Fruit fly (Drosophila melanogaster) whole organism, embryonic: ENCODE measurements around the gene gammaTub37C.
A peak's percentile ranks its signal among the peaks of the same experiment; 100 is the strongest.

ENCODE experiments used
- Adf1 ChIP-seq: fragments of 200-800 bp; sonication (Bioruptor generic); IDR thresholded peaks from 2 replicates; pipeline ENCODE4 v1.3.6; 2022; ENCODE audit warnings: missing biosample characterization, missing genetic modification characterization
- Atf6 ChIP-seq: fragments of 200-800 bp; sonication (Bioruptor generic); IDR thresholded peaks from 2 replicates; pipeline ENCODE4 v1.3.6; 2022; ENCODE audit warnings: missing biosample characterization, missing genetic modification characterization
- Blimp-1 ChIP-seq: fragments of 200-800 bp; sonication (Bioruptor generic); optimal IDR thresholded peaks from 3 replicates; lab custom pipeline; 2018; ENCODE audit warnings: missing biosample characterization, missing genetic modification characterization, mild to moderate bottlenecking, moderate library complexity, missing genetic modification reagents
- CG10979 ChIP-seq: fragments of 200-800 bp; sonication (Bioruptor generic); optimal IDR thresholded peaks from 2 replicates; lab custom pipeline; 2018; ENCODE audit warnings: missing biosample characterization, mild to moderate bottlenecking, missing genetic modification characterization, moderate library complexity
- CG11695 ChIP-seq: fragments of 200-800 bp; sonication (Bioruptor generic); IDR thresholded peaks from 3 replicates; pipeline ENCODE4 v1.3.6; 2022; ENCODE audit warnings: missing biosample characterization, missing genetic modification characterization
- CG14441 ChIP-seq: fragments of 200-800 bp; sonication (Bioruptor generic); IDR thresholded peaks from 2 replicates; pipeline ENCODE4 v1.3.6; 2022; ENCODE audit warnings: missing biosample characterization, missing genetic modification characterization
- CG1832 ChIP-seq: fragments of 200-800 bp; sonication (Bioruptor generic); optimal IDR thresholded peaks from 2 replicates; lab custom pipeline; 2017; ENCODE audit warnings: missing biosample characterization, mild to moderate bottlenecking, missing genetic modification characterization, inconsistent platforms
- CG18764 ChIP-seq: fragments of 200-800 bp; sonication (Bioruptor generic); optimal IDR thresholded peaks from 3 replicates; lab custom pipeline; 2016; ENCODE audit warnings: missing biosample characterization, missing genetic modification characterization
- CG2116 ChIP-seq: fragments of 200-800 bp; sonication (Bioruptor generic); optimal IDR thresholded peaks from 3 replicates; lab custom pipeline; 2018; ENCODE audit warnings: missing biosample characterization, mild to moderate bottlenecking, missing genetic modification characterization
- CG2120 ChIP-seq: fragments of 200-800 bp; sonication (Bioruptor generic); optimal IDR thresholded peaks from 3 replicates; lab custom pipeline; 2016; ENCODE audit warnings: missing biosample characterization, missing genetic modification characterization
- CG2199 ChIP-seq: fragments of 200-800 bp; sonication (Bioruptor generic); IDR thresholded peaks from 3 replicates; pipeline ENCODE4 v1.3.6; 2022; ENCODE audit warnings: missing biosample characterization, missing genetic modification characterization
- CG32772 ChIP-seq: fragments of 200-800 bp; sonication (Bioruptor generic); IDR thresholded peaks from 2 replicates; pipeline ENCODE4 v1.3.6; 2022; ENCODE audit warnings: missing biosample characterization, missing genetic modification characterization
- CG3281 ChIP-seq: fragments of 200-800 bp; sonication (Bioruptor generic); optimal IDR thresholded peaks from 3 replicates; lab custom pipeline; 2017; ENCODE audit warnings: missing biosample characterization, mild to moderate bottlenecking, missing genetic modification characterization
- CG6175 ChIP-seq: fragments of 200-800 bp; sonication (Bioruptor generic); IDR thresholded peaks from 3 replicates; pipeline ENCODE4 v1.3.6; 2022; ENCODE audit warnings: missing biosample characterization, missing genetic modification characterization
- CG7839 ChIP-seq: fragments of 200-800 bp; sonication (Bioruptor generic); optimal IDR thresholded peaks from 3 replicates; lab custom pipeline; 2018; ENCODE audit warnings: missing biosample characterization, mild to moderate bottlenecking, missing genetic modification characterization, moderate library complexity
- CG9215 ChIP-seq: fragments of 200-800 bp; sonication (Bioruptor generic); IDR thresholded peaks from 2 replicates; pipeline ENCODE4 v1.3.6; 2022; ENCODE audit warnings: missing biosample characterization, missing genetic modification characterization
- CoRest ChIP-seq: fragments of 200-800 bp; sonication (Bioruptor generic); optimal IDR thresholded peaks from 3 replicates; lab custom pipeline; 2018; ENCODE audit warnings: missing biosample characterization, mild to moderate bottlenecking, missing genetic modification characterization, moderate library complexity
- Dip3 ChIP-seq: fragments of 200-800 bp; sonication (Bioruptor generic); optimal IDR thresholded peaks from 3 replicates; lab custom pipeline; 2016; ENCODE audit warnings: missing biosample characterization, missing genetic modification characterization
- Drgx ChIP-seq: fragments of 200-800 bp; sonication (Bioruptor generic); IDR thresholded peaks from 2 replicates; pipeline ENCODE4 v1.3.6; 2022; ENCODE audit warnings: missing biosample characterization, missing genetic modification characterization
- Elba2 ChIP-seq: fragments of 200-800 bp; sonication (Bioruptor generic); optimal IDR thresholded peaks from 3 replicates; lab custom pipeline; 2016; ENCODE audit warnings: missing biosample characterization, missing genetic modification characterization
- H2.0 ChIP-seq: fragments of 200-800 bp; sonication (Bioruptor generic); IDR thresholded peaks from 2 replicates; pipeline ENCODE4 v1.3.6; 2022; ENCODE audit warnings: missing biosample characterization, missing genetic modification characterization
- HHEX ChIP-seq: fragments of 200-800 bp; sonication (Bioruptor generic); optimal IDR thresholded peaks from 3 replicates; lab custom pipeline; 2017; ENCODE audit warnings: missing biosample characterization, mild to moderate bottlenecking, missing genetic modification characterization, missing genetic modification reagents
- Hsf ChIP-seq: fragments of 200-800 bp; sonication (Bioruptor generic); optimal IDR thresholded peaks from 3 replicates; lab custom pipeline; 2016; ENCODE audit warnings: missing biosample characterization, missing genetic modification characterization
- Med ChIP-seq: fragments of 200-800 bp; sonication (Bioruptor generic); peaks from one replicate; lab custom pipeline; 2016; ENCODE audit warnings: missing biosample characterization, missing genetic modification characterization, mild to moderate bottlenecking, inconsistent platforms, moderate library complexity
- Meics ChIP-seq: fragments of 200-800 bp; sonication (Bioruptor generic); optimal IDR thresholded peaks from 2 replicates; lab custom pipeline; 2017; ENCODE audit warnings: missing biosample characterization, mild to moderate bottlenecking, missing genetic modification characterization
- PHDP ChIP-seq: fragments of 200-800 bp; sonication (Bioruptor generic); optimal IDR thresholded peaks from 3 replicates; lab custom pipeline; 2018; ENCODE audit warnings: missing biosample characterization, mild to moderate bottlenecking, missing genetic modification characterization, moderate library complexity
- Rfx ChIP-seq: fragments of 200-800 bp; sonication (Bioruptor generic); IDR thresholded peaks from 2 replicates; pipeline ENCODE4 v1.3.6; 2022; ENCODE audit warnings: missing biosample characterization, missing genetic modification characterization
- Stat92E ChIP-seq, 3 experiments: fragments of >200 bp in 2 of 3; fragments of 200-800 bp in 1 of 3; sonication (Bioruptor generic) in 1 of 3; optimal IDR thresholded peaks; 2 replicates each; lab custom pipeline; 2017 to 2019; ENCODE audit warnings: missing biosample characterization in 3 of 3, missing genetic modification characterization in 3 of 3, mild to moderate bottlenecking in 1 of 3, moderate library complexity in 1 of 3
- TFAM ChIP-seq: fragments of 200-800 bp; sonication (Bioruptor generic); optimal IDR thresholded peaks from 2 replicates; lab custom pipeline; 2017; ENCODE audit warnings: missing biosample characterization, missing genetic modification characterization, inconsistent platforms
- amos ChIP-seq: fragments of 200-800 bp; sonication (Bioruptor generic); IDR thresholded peaks from 2 replicates; pipeline ENCODE4 v1.3.6; 2022; ENCODE audit warnings: missing biosample characterization, missing genetic modification characterization; ENCODE audit not compliant: partially characterized antibody
- bsh ChIP-seq, 2 experiments: fragments of 200-800 bp; sonication (Bioruptor generic); optimal IDR thresholded peaks; 2 replicates each; lab custom pipeline; 2017 to 2018; ENCODE audit warnings: mild to moderate bottlenecking in 2 of 2, missing biosample characterization in 2 of 2, missing genetic modification characterization in 2 of 2, moderate library complexity in 1 of 2
- cg ChIP-seq: fragments of 200-800 bp; sonication (Bioruptor generic); optimal IDR thresholded peaks from 3 replicates; lab custom pipeline; 2019; ENCODE audit warnings: missing biosample characterization, mild to moderate bottlenecking, missing genetic modification characterization, moderate library complexity
- chinmo ChIP-seq: fragments of 200-800 bp; sonication (Bioruptor generic); IDR thresholded peaks from 4 replicates; pipeline ENCODE4 v1.3.6; 2022; ENCODE audit warnings: missing biosample characterization, missing genetic modification characterization; ENCODE audit not compliant: partially characterized antibody
- dysf ChIP-seq: fragments of 200-800 bp; sonication (Bioruptor generic); IDR thresholded peaks from 3 replicates; pipeline ENCODE4 v1.3.6; 2022; ENCODE audit warnings: missing biosample characterization, missing genetic modification characterization
- eve ChIP-seq, 2 experiments: fragments of >200 bp; optimal IDR thresholded peaks; 2 replicates each; lab custom pipeline; 2017; ENCODE audit warnings: missing biosample characterization in 2 of 2, missing genetic modification characterization in 2 of 2
- gem ChIP-seq: fragments of 200-800 bp; sonication (Bioruptor generic); optimal IDR thresholded peaks from 2 replicates; lab custom pipeline; 2019; ENCODE audit warnings: missing biosample characterization, mild to moderate bottlenecking, missing genetic modification characterization, moderate library complexity
- grau ChIP-seq: fragments of 200-800 bp; optimal IDR thresholded peaks from 3 replicates; lab custom pipeline; 2019; ENCODE audit warnings: missing biosample characterization, mild to moderate bottlenecking, missing genetic modification characterization, moderate library complexity
- kni ChIP-seq: fragments of 200-800 bp; sonication (Bioruptor generic); optimal IDR thresholded peaks from 3 replicates; lab custom pipeline; 2017; ENCODE audit warnings: mild to moderate bottlenecking, missing biosample characterization, missing genetic modification reagents, missing genetic modification characterization
- lbe ChIP-seq: fragments of 200-800 bp; sonication (Bioruptor generic); optimal IDR thresholded peaks from 2 replicates; lab custom pipeline; 2016; ENCODE audit warnings: missing biosample characterization, mild to moderate bottlenecking, missing genetic modification characterization
- lola ChIP-seq, 3 experiments: fragments of >200 bp in 2 of 3; fragments of 200-800 bp in 1 of 3; sonication (Bioruptor generic) in 1 of 3; optimal IDR thresholded peaks; 2 replicates each; lab custom pipeline; 2017 to 2019; ENCODE audit warnings: missing biosample characterization in 3 of 3, missing genetic modification characterization in 3 of 3, mild to moderate bottlenecking in 1 of 3, moderate library complexity in 1 of 3
- pfk ChIP-seq: fragments of 200-800 bp; sonication (Bioruptor generic); optimal IDR thresholded peaks from 2 replicates; lab custom pipeline; 2018; ENCODE audit warnings: missing biosample characterization, mild to moderate bottlenecking, missing genetic modification characterization, moderate library complexity
- phol ChIP-seq: fragments of 200-800 bp; sonication (Bioruptor generic); optimal IDR thresholded peaks from 3 replicates; lab custom pipeline; 2018; ENCODE audit warnings: missing biosample characterization, mild to moderate bottlenecking, missing genetic modification characterization, moderate library complexity
- prd ChIP-seq, 3 experiments: fragments of >200 bp in 2 of 3; fragments of 200-800 bp in 1 of 3; sonication (Bioruptor generic) in 1 of 3; optimal IDR thresholded peaks in 2 of 3; IDR thresholded peaks in 1 of 3; 2 replicates in 2 of 3; 3 replicates in 1 of 3; pipeline versions ENCODE4 v1.3.6 to Lab custom; 2017 to 2022; ENCODE audit warnings: missing biosample characterization in 1 of 3, missing genetic modification characterization in 1 of 3
- sob ChIP-seq: fragments of 200-800 bp; sonication (Bioruptor generic); IDR thresholded peaks from 2 replicates; pipeline ENCODE4 v1.3.6; 2022; ENCODE audit warnings: missing biosample characterization, missing genetic modification characterization
- ssp ChIP-seq: fragments of 200-800 bp; sonication (Bioruptor generic); IDR thresholded peaks from 2 replicates; pipeline ENCODE4 v1.3.6; 2022; ENCODE audit warnings: missing biosample characterization, missing genetic modification characterization
- tio ChIP-seq: fragments of 200-800 bp; sonication (Bioruptor generic); optimal IDR thresholded peaks from 2 replicates; lab custom pipeline; 2017; ENCODE audit warnings: missing biosample characterization, missing genetic modification characterization, inconsistent platforms

gammaTub37C gene

DNA sequence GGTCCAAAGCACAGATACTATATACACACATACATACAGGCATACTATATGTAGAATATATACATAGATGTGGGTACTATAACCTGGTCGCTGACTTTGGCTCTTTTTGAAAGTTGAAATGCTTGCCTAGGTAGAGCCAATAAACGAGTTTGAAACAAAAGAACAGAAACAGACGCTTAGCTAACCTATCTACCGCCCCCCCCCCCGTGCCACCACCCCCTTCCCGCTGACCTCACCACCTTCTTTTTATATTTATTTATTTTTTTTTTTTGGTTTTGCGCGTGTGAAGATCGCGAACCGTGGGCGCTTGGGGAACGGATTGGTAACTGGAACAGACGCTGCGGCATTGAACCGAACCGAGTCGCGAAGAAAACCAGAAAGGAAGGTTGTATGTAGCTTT, 41.4 kb downstream of the gammaTub37C start (continued):
- TF ChIP-seq prd (optimal IDR thresholded peaks at IDR 0.05; lab: Kevin White, UChicago) (no peak), prd (GFP tag; IDR thresholded peaks at IDR 0.05; lab: Robert Waterston, UW) (no peak), pfk (GFP tag; lab: Kevin White, UChicago) (peak; percentile 88), Meics (GFP tag; lab: Kevin White, UChicago) (no peak), CG18764 (no peak), Adf1 (GFP tag; lab: Robert Waterston, UW) (peak; percentile 14; the same call in 1 of the 2 replicates), chinmo (GFP tag; lab: Robert Waterston, UW) (peak; percentile 89; the same call in 2 of the 4 replicates), amos (GFP tag; lab: Robert Waterston, UW) (no peak), cg (no peak), CG9215 (GFP tag; lab: Robert Waterston, UW) (no peak), CG6175 (GFP tag; lab: Robert Waterston, UW) (peak; percentile 60; the same call in 1 of the 3 replicates), CG32772 (GFP tag; lab: Robert Waterston, UW) (no peak)

DNA sequence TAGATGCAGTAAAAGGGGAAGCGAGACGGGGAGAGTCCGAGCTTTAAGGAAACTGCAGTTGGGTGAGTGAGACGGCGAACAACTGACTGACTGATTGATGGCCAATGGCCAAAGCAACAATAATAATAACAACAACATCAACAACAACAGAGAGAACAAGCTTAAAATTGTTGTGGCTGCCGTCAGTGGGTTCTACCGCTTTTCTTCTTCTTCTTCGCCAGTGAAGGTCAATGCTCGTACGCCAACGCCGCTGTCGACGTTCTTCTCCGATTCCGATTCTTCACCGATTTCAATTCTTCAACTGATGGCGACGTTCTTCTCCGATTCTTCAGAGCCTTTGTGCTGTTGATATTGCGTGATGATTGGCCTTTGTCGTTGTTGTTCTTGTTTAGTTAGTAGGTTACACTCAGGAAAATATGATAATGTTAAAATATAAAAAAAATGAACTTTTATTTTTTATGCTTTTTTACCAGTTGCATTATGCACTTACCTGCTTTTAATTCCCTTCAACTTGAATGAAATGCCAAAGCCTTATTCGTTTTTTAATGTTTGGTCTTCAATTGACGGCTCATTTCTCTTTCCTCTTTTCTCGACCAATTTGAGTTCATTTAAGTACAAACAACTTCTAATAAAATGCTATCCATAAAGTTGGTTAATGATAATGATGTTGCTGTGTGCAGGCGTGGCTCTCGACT, 43.2 kb downstream of the gammaTub37C start:
- TF ChIP-seq H2.0 (GFP tag; lab: Robert Waterston, UW) (no peak), phol (tag; lab: Kevin White, UChicago) (peak; percentile 10), HHEX (GFP tag; lab: Kevin White, UChicago) (peak; percentile 4), dysf (GFP tag; lab: Robert Waterston, UW) (0 out of 3 replicates have a peak, but pooled peaks have one; percentile 26), TFAM (GFP tag; lab: Kevin White, UChicago) (no peak), CG7839 (tag; lab: Kevin White, UChicago) (peak; percentile 22), prd (optimal IDR thresholded peaks at IDR 0.05; lab: Kevin White, UChicago) (no peak), prd (GFP tag; IDR thresholded peaks at IDR 0.05; lab: Robert Waterston, UW) (0 out of 3 replicates have a peak, but pooled peaks have one; percentile 16), CG3281 (peak; percentile 6), CG11695 (peak; percentile 47; the same call in 1 of the 3 replicates), lbe (GFP tag; lab: Kevin White, UChicago) (peak; percentile 58), CG14441 (GFP tag; lab: Robert Waterston, UW) (no peak), CG10979 (tag; lab: Kevin White, UChicago) (peak; percentile 27), eve (GFP tag; optimal IDR thresholded peaks at IDR 0.05; lab: Kevin White, UChicago) (peak in 1 of 2 experiments; percentile 35), Dip3 (GFP tag; lab: Kevin White, UChicago) (peak; percentile 2), tio (GFP tag; lab: Kevin White, UChicago) (no peak), Atf6 (0 out of 2 replicates have a peak, but pooled peaks have one; percentile 41), CoRest (tag; lab: Kevin White, UChicago) (peak; percentile 11), Med (peak; percentile 59), sob (no peak), kni (GFP tag; lab: Kevin White, UChicago) (peak; percentile 2), CG2120 (GFP tag; lab: Kevin White, UChicago) (peak; percentile 34), Stat92E (GFP tag; optimal IDR thresholded peaks at IDR 0.05; lab: Kevin White, UChicago) (no peak), CG2116 (GFP tag; lab: Kevin White, UChicago) (no peak), Hsf (peak; percentile 21), Rfx (GFP tag; lab: Robert Waterston, UW) (0 out of 2 replicates have a peak, but pooled peaks have one; percentile 26), lola (GFP tag; optimal IDR thresholded peaks at IDR 0.05; lab: Kevin White, UChicago) (peak in 1 of 3 experiments; percentile 9), Blimp-1 (peak; percentile 37), CG1832 (GFP tag; lab: Kevin White, UChicago) (peak; percentile 13), grau (tag; lab: Kevin White, UChicago) (peak; percentile 17), PHDP (tag; lab: Kevin White, UChicago) (peak; percentile 22), CG2199 (0 out of 3 replicates have a peak, but pooled peaks have one; percentile 64), gem (tag; lab: Kevin White, UChicago) (peak; percentile 53), Drgx (GFP tag; lab: Robert Waterston, UW) (peak; percentile 40), ssp (GFP tag; lab: Robert Waterston, UW) (peak; percentile 20; the same call in 1 of the 2 replicates), bsh (GFP tag; optimal IDR thresholded peaks at IDR 0.05; lab: Kevin White, UChicago) (peak in 1 of 2 experiments; percentile 36), Elba2 (no peak)
